Worm (Caenorhabditis elegans): Measurements from ENCODE around the gene H12I19.115.

- TF ChIP-seq ces-1 (GFP tag; optimal IDR thresholded peaks at IDR 0.05) (no peak), lir-3 (tag; optimal IDR thresholded peaks at IDR 0.05) (no peak), unc-62 (GFP tag; optimal IDR thresholded peaks at IDR 0.05 in 1 of 2) (no peak), unc-62 (tag; optimal IDR thresholded peaks at IDR 0.05) (no peak), hlh-30 (tag; optimal IDR thresholded peaks at IDR 0.05; ENCODE audit: insufficient read depth) (no peak), nhr-237 (tag; optimal IDR thresholded peaks at IDR 0.05) (no peak), ceh-28 (tag; optimal IDR thresholded peaks at IDR 0.05) (no peak), skn-1 (tag; optimal IDR thresholded peaks at IDR 0.05) (no peak), attf-4 (tag; optimal IDR thresholded peaks at IDR 0.05) (no peak), R02D3.7 (tag; optimal IDR thresholded peaks at IDR 0.05) (no peak), ama-1 (optimal IDR thresholded peaks at IDR 0.05) (no peak), nhr-11 (tag; optimal IDR thresholded peaks at IDR 0.05) (no peak), nhr-28 (tag; optimal IDR thresholded peaks at IDR 0.05) (no peak)
Observed at ce11 chrIV:14165476-14165875, 37.8 kb upstream of the H12I19.115 start, which contains the start of gene R05A10.6.

Data from whole organism, L4 larva.